Worm (Caenorhabditis elegans) whole organism, L3 larva: ENCODE results near the gene cat-2.

Source experiments
- ceh-16 ChIP-seq: sonication (generic microtip); optimal IDR thresholded peaks from 2 replicates; lab custom pipeline; 2017; ENCODE audit warnings: missing biosample characterization, missing genetic modification characterization
- egl-27 ChIP-seq: sonication (generic microtip); optimal IDR thresholded peaks from 4 replicates; lab custom pipeline; 2017; ENCODE audit warnings: missing biosample characterization, missing genetic modification reagents, missing genetic modification characterization
- unc-39 ChIP-seq: sonication (generic microtip); optimal IDR thresholded peaks from 4 replicates; lab custom pipeline; 2017; ENCODE audit warnings: missing biosample characterization, missing genetic modification characterization

- no peak for TF ChIP-seq unc-39 (tag; lab: Kevin White, UChicago)
- TF ChIP-seq egl-27 = no peak
- no peak for TF ChIP-seq ceh-16 (tag; lab: Kevin White, UChicago)
Observed at ce11 chrII:208097-208496, 49.5 kb upstream of the cat-2 start.
